Worm (Caenorhabditis elegans): ENCODE data around the gene Y39G8B.1.

Y39G8B.1 gene

ce11 chrII:13946455-13947093 lies 27.0 kb downstream of the Y39G8B.1 start:
- peak; percentile 37; the same call in 1 of the 2 replicates for TF ChIP-seq lin-38 (GFP tag; IDR thresholded peaks at IDR 0.05)

ce11 chrII:13945527-13945926 lies 28.1 kb downstream of the Y39G8B.1 start:
- TF ChIP-seq pqm-1 (tag; optimal IDR thresholded peaks at IDR 0.05) = peak; percentile 59
- no peak for TF ChIP-seq daf-16 (GFP tag; optimal IDR thresholded peaks at IDR 0.05)
- TF ChIP-seq daf-16 (tag; optimal IDR thresholded peaks at IDR 0.05) = peak; percentile 38
- no peak for TF ChIP-seq Y5F2A.4 (GFP tag; optimal IDR thresholded peaks at IDR 0.05)
- TF ChIP-seq ces-1 (GFP tag; optimal IDR thresholded peaks at IDR 0.05) = no peak
- peak; percentile 2 for TF ChIP-seq nhr-28 (tag; optimal IDR thresholded peaks at IDR 0.05)
- TF ChIP-seq daf-8 (GFP tag; IDR thresholded peaks at IDR 0.05) = no peak
- no peak for TF ChIP-seq F49E8.2 (tag; optimal IDR thresholded peaks at IDR 0.05; ENCODE audit: borderline replicate concordance)
- TF ChIP-seq php-3 (GFP tag; IDR thresholded peaks at IDR 0.05) = peak; percentile 55; the same call in 1 of the 2 replicates
- TF ChIP-seq mxl-2 (GFP tag; conservative IDR thresholded peaks at IDR 0.05) = no peak
- peak; percentile 24 for TF ChIP-seq dve-1 (tag; optimal IDR thresholded peaks at IDR 0.05; ENCODE audit: insufficient read depth)

- TF ChIP-seq unc-62 (GFP tag; optimal IDR thresholded peaks at IDR 0.05 in 1 of 2) = peak in 1 of 2 experiments; percentile 15
- TF ChIP-seq unc-62 (tag; optimal IDR thresholded peaks at IDR 0.05) = no peak
- TF ChIP-seq hmg-1.1 (GFP tag; IDR thresholded peaks at IDR 0.05) = no peak
- TF ChIP-seq daf-16 (GFP tag; optimal IDR thresholded peaks at IDR 0.05) = no peak
- TF ChIP-seq daf-16 (tag; optimal IDR thresholded peaks at IDR 0.05) = no peak
Measured at ce11 chrII:13939531-13939930, 34.1 kb downstream of the Y39G8B.1 start, which contains the start of gene W07G1.1. Gene W07G1.1 (minus strand): TSS chrII:13939631.

DNA sequence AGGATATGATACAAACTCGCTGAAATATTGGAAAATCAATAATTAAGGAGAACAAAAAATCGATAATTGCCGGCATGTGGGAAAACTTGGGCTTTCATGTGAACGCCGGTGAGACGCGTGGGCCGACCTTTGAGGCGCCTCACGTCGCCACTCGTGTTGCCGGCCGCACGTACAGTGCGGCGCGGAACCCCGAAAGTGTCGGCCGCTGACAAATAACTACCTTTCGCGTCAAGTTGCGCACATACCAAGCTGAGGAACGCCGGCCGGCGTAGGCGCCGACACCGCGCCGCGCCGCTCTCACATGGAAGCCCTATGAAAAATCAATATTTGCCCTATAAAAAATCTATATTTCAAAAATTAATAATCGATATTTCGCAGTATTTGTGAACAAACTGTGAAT lies 35.3 kb downstream of the Y39G8B.1 start:
- TF ChIP-seq madf-5 (GFP tag; IDR thresholded peaks at IDR 0.05) (no peak), nhr-42 (GFP tag; IDR thresholded peaks at IDR 0.05) (peak; percentile 11; the same call in 1 of the 2 replicates), dpl-1 (GFP tag; optimal IDR thresholded peaks at IDR 0.05) (no peak), ama-1 (optimal IDR thresholded peaks at IDR 0.05) (no peak), mes-2 (tag; optimal IDR thresholded peaks at IDR 0.05; ENCODE audit: poor library complexity, severe bottlenecking) (no peak), lin-1 (GFP tag; IDR thresholded peaks at IDR 0.05) (no peak), nhr-11 (tag; optimal IDR thresholded peaks at IDR 0.05) (no peak), set-16 (GFP tag; IDR thresholded peaks at IDR 0.05) (peak; percentile 82), aly-2 (tag; optimal IDR thresholded peaks at IDR 0.05) (no peak), egl-27 (tag; optimal IDR thresholded peaks at IDR 0.05) (no peak), nhr-76 (tag; optimal IDR thresholded peaks at IDR 0.05) (no peak), tag-97 (GFP tag; IDR thresholded peaks at IDR 0.05) (no peak), fos-1 (tag; optimal IDR thresholded peaks at IDR 0.05) (no peak), duxl-1 (tag; optimal IDR thresholded peaks at IDR 0.05; ENCODE audit: poor library complexity) (no peak), D1046.2 (GFP tag; IDR thresholded peaks at IDR 0.05) (peak; percentile 52; the same call in 1 of the 2 replicates), daf-12 (tag; optimal IDR thresholded peaks at IDR 0.05) (no peak), F44E2.7 (GFP tag; IDR thresholded peaks at IDR 0.05) (no peak), ceh-28 (tag; optimal IDR thresholded peaks at IDR 0.05) (peak; percentile 47), T20F7.1 (GFP tag; optimal IDR thresholded peaks at IDR 0.05) (no peak), tra-1 (GFP tag; IDR thresholded peaks at IDR 0.05) (no peak), nhr-77 (tag; optimal IDR thresholded peaks at IDR 0.05) (no peak), attf-4 (tag; optimal IDR thresholded peaks at IDR 0.05) (no peak), ceh-62 (tag; optimal IDR thresholded peaks at IDR 0.05) (no peak), spr-3 (GFP tag; optimal IDR thresholded peaks at IDR 0.05) (no peak), pqm-1 (tag; optimal IDR thresholded peaks at IDR 0.05) (no peak), snpc-1.2 (GFP tag; IDR thresholded peaks at IDR 0.05) (no peak), snpc-4 (tag; optimal IDR thresholded peaks at IDR 0.05) (no peak), Y5F2A.4 (GFP tag; optimal IDR thresholded peaks at IDR 0.05) (no peak), lin-29 (GFP tag; IDR thresholded peaks at IDR 0.05) (no peak), unc-62 (GFP tag; optimal IDR thresholded peaks at IDR 0.05 in 1 of 2) (peak in 1 of 2 experiments; percentile 18), unc-62 (tag; optimal IDR thresholded peaks at IDR 0.05) (no peak)

Data from whole organism, L4 larva.